Fruit fly (Drosophila melanogaster) whole organism, embryonic: ENCODE measurements around the gene moody.

Experiments
- Atf-2 ChIP-seq: fragments of 200-800 bp; sonication (Bioruptor generic); optimal IDR thresholded peaks from 2 replicates; lab custom pipeline; 2016; ENCODE audit warnings: missing biosample characterization, missing genetic modification characterization
- CG10366 ChIP-seq: fragments of 200-800 bp; sonication (Bioruptor generic); IDR thresholded peaks from 2 replicates; pipeline ENCODE4 v1.3.6; 2022; ENCODE audit warnings: missing biosample characterization, missing genetic modification characterization
- CG10431 ChIP-seq: fragments of 200-800 bp; sonication (Bioruptor generic); optimal IDR thresholded peaks from 3 replicates; lab custom pipeline; 2018; ENCODE audit warnings: missing biosample characterization, mild to moderate bottlenecking, missing genetic modification characterization
- CG10959 ChIP-seq: fragments of 200-800 bp; sonication (Bioruptor generic); IDR thresholded peaks from 2 replicates; pipeline ENCODE4 v1.3.6; 2022; ENCODE audit warnings: missing biosample characterization, missing genetic modification characterization
- CG11504 ChIP-seq: fragments of 200-800 bp; sonication (Bioruptor generic); optimal IDR thresholded peaks from 3 replicates; lab custom pipeline; 2019; ENCODE audit warnings: missing biosample characterization, mild to moderate bottlenecking, missing genetic modification characterization, moderate library complexity
- CG12071 ChIP-seq: fragments of 200-800 bp; sonication (Bioruptor generic); optimal IDR thresholded peaks from 3 replicates; lab custom pipeline; 2018; ENCODE audit warnings: missing biosample characterization, mild to moderate bottlenecking, missing genetic modification characterization
- CG12236 ChIP-seq: fragments of 200-800 bp; sonication (Bioruptor generic); optimal IDR thresholded peaks from 2 replicates; lab custom pipeline; 2016; ENCODE audit warnings: missing biosample characterization, missing genetic modification characterization
- CG14050 ChIP-seq: fragments of 200-800 bp; sonication (Bioruptor generic); IDR thresholded peaks from 3 replicates; pipeline ENCODE4 v1.3.6; 2022; ENCODE audit warnings: missing biosample characterization, missing genetic modification characterization
- CG14667 ChIP-seq: fragments of 200-800 bp; sonication (Bioruptor generic); IDR thresholded peaks from 2 replicates; pipeline ENCODE4 v1.3.6; 2022; ENCODE audit warnings: missing biosample characterization, missing genetic modification characterization
- CG14860 ChIP-seq: fragments of 200-800 bp; sonication (Bioruptor generic); IDR thresholded peaks from 3 replicates; pipeline ENCODE4 v1.3.6; 2022; ENCODE audit warnings: missing biosample characterization, missing genetic modification characterization; ENCODE audit not compliant: partially characterized antibody
- CG15479 ChIP-seq: fragments of 200-800 bp; sonication (Bioruptor generic); optimal IDR thresholded peaks from 3 replicates; lab custom pipeline; 2019; ENCODE audit warnings: missing biosample characterization, mild to moderate bottlenecking, missing genetic modification characterization, moderate library complexity
- CG16863 ChIP-seq: fragments of 200-800 bp; sonication (Bioruptor generic); optimal IDR thresholded peaks from 3 replicates; lab custom pipeline; 2016; ENCODE audit warnings: missing biosample characterization, missing genetic modification characterization
- CG18476 ChIP-seq: fragments of 200-800 bp; sonication (Bioruptor generic); optimal IDR thresholded peaks from 2 replicates; lab custom pipeline; 2016; ENCODE audit warnings: missing biosample characterization, mild to moderate bottlenecking, missing genetic modification characterization
- CG2678 ChIP-seq: fragments of 200-800 bp; sonication (Bioruptor generic); optimal IDR thresholded peaks from 3 replicates; lab custom pipeline; 2019; ENCODE audit warnings: missing biosample characterization, mild to moderate bottlenecking, missing genetic modification characterization, moderate library complexity
- CG31224 ChIP-seq: fragments of 200-800 bp; sonication (Bioruptor generic); IDR thresholded peaks from 2 replicates; pipeline ENCODE4 v1.3.6; 2022; ENCODE audit warnings: missing biosample characterization, missing genetic modification characterization
- CG33557 ChIP-seq: fragments of 200-800 bp; sonication (Bioruptor generic); optimal IDR thresholded peaks from 2 replicates; lab custom pipeline; 2019; ENCODE audit warnings: missing biosample characterization, mild to moderate bottlenecking, missing genetic modification characterization, moderate library complexity
- CG4328 ChIP-seq: fragments of 200-800 bp; sonication (Bioruptor generic); optimal IDR thresholded peaks from 3 replicates; lab custom pipeline; 2017; ENCODE audit warnings: missing biosample characterization, missing genetic modification reagents, missing genetic modification characterization
- CG4730 ChIP-seq: fragments of 200-800 bp; sonication (Bioruptor generic); IDR thresholded peaks from 2 replicates; pipeline ENCODE4 v1.3.6; 2022; ENCODE audit warnings: missing biosample characterization, missing genetic modification characterization
- CG9727 ChIP-seq: fragments of 200-800 bp; sonication (Bioruptor generic); optimal IDR thresholded peaks from 3 replicates; lab custom pipeline; 2017; ENCODE audit warnings: missing biosample characterization, mild to moderate bottlenecking, missing genetic modification characterization
- CG9797 ChIP-seq: fragments of 200-800 bp; sonication (Bioruptor generic); optimal IDR thresholded peaks from 3 replicates; lab custom pipeline; 2018; ENCODE audit warnings: missing biosample characterization, mild to moderate bottlenecking, missing genetic modification characterization
- CG9817 ChIP-seq: fragments of 200-800 bp; sonication (Bioruptor generic); optimal IDR thresholded peaks from 2 replicates; lab custom pipeline; 2018; ENCODE audit warnings: missing biosample characterization, mild to moderate bottlenecking, missing genetic modification characterization, moderate library complexity
- CkIIα-i1 ChIP-seq: fragments of 200-800 bp; sonication (Bioruptor generic); IDR thresholded peaks from 2 replicates; pipeline ENCODE4 v1.3.6; 2022; ENCODE audit warnings: missing biosample characterization, missing genetic modification characterization
- Drgx ChIP-seq: fragments of 200-800 bp; sonication (Bioruptor generic); IDR thresholded peaks from 2 replicates; pipeline ENCODE4 v1.3.6; 2022; ENCODE audit warnings: missing biosample characterization, missing genetic modification characterization
- E2f1 ChIP-seq: fragments of 200-800 bp; sonication (Bioruptor generic); IDR thresholded peaks from 2 replicates; pipeline ENCODE4 v1.3.6; 2022; ENCODE audit warnings: missing biosample characterization, missing genetic modification characterization
- ERR ChIP-seq: fragments of 200-800 bp; sonication (Bioruptor generic); optimal IDR thresholded peaks from 2 replicates; lab custom pipeline; 2016; ENCODE audit warnings: missing biosample characterization, missing genetic modification characterization
- Ets65A ChIP-seq: fragments of 200-800 bp; sonication (Bioruptor generic); peaks from one replicate; lab custom pipeline; 2016; ENCODE audit warnings: missing biosample characterization, missing genetic modification characterization
- H2.0 ChIP-seq: fragments of 200-800 bp; sonication (Bioruptor generic); IDR thresholded peaks from 2 replicates; pipeline ENCODE4 v1.3.6; 2022; ENCODE audit warnings: missing biosample characterization, missing genetic modification characterization
- Hr3 ChIP-seq: fragments of 200-800 bp; sonication (Bioruptor generic); optimal IDR thresholded peaks from 3 replicates; lab custom pipeline; 2016; ENCODE audit warnings: missing biosample characterization, missing genetic modification characterization
- Lim3 ChIP-seq: fragments of 200-800 bp; sonication (Bioruptor generic); IDR thresholded peaks from 2 replicates; pipeline ENCODE4 v1.3.6; 2022; ENCODE audit warnings: missing biosample characterization, missing genetic modification characterization
- Oaz ChIP-seq: fragments of 200-800 bp; sonication (Bioruptor generic); IDR thresholded peaks from 2 replicates; pipeline ENCODE4 v1.3.6; 2022; ENCODE audit warnings: missing biosample characterization, missing genetic modification characterization
- Opbp ChIP-seq: fragments of 200-800 bp; sonication (Bioruptor generic); IDR thresholded peaks from 3 replicates; pipeline ENCODE4 v1.3.6; 2022; ENCODE audit warnings: missing biosample characterization, missing genetic modification characterization; ENCODE audit not compliant: partially characterized antibody
- Poxn ChIP-seq: fragments of 200-800 bp; sonication (Bioruptor generic); IDR thresholded peaks from 2 replicates; pipeline ENCODE4 v1.3.6; 2022; ENCODE audit warnings: missing biosample characterization, missing genetic modification characterization
- Xbp1 ChIP-seq: fragments of 200-800 bp; sonication (Bioruptor generic); optimal IDR thresholded peaks from 3 replicates; lab custom pipeline; 2016; ENCODE audit warnings: missing biosample characterization, mild to moderate bottlenecking, missing genetic modification characterization
- YL-1 ChIP-seq: fragments of 200-800 bp; sonication (Bioruptor generic); optimal IDR thresholded peaks from 3 replicates; lab custom pipeline; 2017; ENCODE audit warnings: missing biosample characterization, mild to moderate bottlenecking, missing genetic modification characterization
- abd-A ChIP-seq: fragments of 200-800 bp; sonication (Bioruptor generic); optimal IDR thresholded peaks from 3 replicates; lab custom pipeline; 2019; ENCODE audit warnings: missing biosample characterization, mild to moderate bottlenecking, missing genetic modification characterization, moderate library complexity
- al ChIP-seq: fragments of 200-800 bp; sonication (Bioruptor generic); IDR thresholded peaks from 2 replicates; pipeline ENCODE4 v1.3.6; 2022; ENCODE audit warnings: missing biosample characterization, missing genetic modification characterization
- az2 ChIP-seq: fragments of 200-800 bp; sonication (Bioruptor generic); optimal IDR thresholded peaks from 3 replicates; lab custom pipeline; 2016; ENCODE audit warnings: missing biosample characterization, missing genetic modification characterization
- chn ChIP-seq: fragments of 200-800 bp; sonication (Bioruptor generic); optimal IDR thresholded peaks from 2 replicates; lab custom pipeline; 2016; ENCODE audit warnings: missing biosample characterization, missing genetic modification characterization
- crc ChIP-seq: fragments of 200-800 bp; sonication (Bioruptor generic); optimal IDR thresholded peaks from 2 replicates; lab custom pipeline; 2016; ENCODE audit warnings: missing biosample characterization, missing genetic modification characterization
- dpn ChIP-seq, 2 experiments: fragments of 200-800 bp; sonication (Bioruptor generic); optimal IDR thresholded peaks; 3 replicates each; lab custom pipeline; 2016; ENCODE audit warnings: missing biosample characterization in 2 of 2, missing genetic modification characterization in 2 of 2
- gcm2 ChIP-seq: fragments of 200-800 bp; sonication (Bioruptor generic); optimal IDR thresholded peaks from 2 replicates; lab custom pipeline; 2016; ENCODE audit warnings: missing biosample characterization, missing genetic modification characterization
- lab ChIP-seq: fragments of 200-800 bp; sonication (Bioruptor generic); optimal IDR thresholded peaks from 3 replicates; lab custom pipeline; 2017; ENCODE audit warnings: missing biosample characterization, missing genetic modification characterization, mild to moderate bottlenecking, moderate library complexity, missing genetic modification reagents
- nom ChIP-seq: fragments of 200-800 bp; sonication (Bioruptor generic); optimal IDR thresholded peaks from 2 replicates; lab custom pipeline; 2017; ENCODE audit warnings: missing biosample characterization, missing genetic modification characterization, mild to moderate bottlenecking, moderate library complexity, missing genetic modification reagents
- peb ChIP-seq: fragments of 200-800 bp; sonication (Bioruptor generic); IDR thresholded peaks from 2 replicates; pipeline ENCODE4 v1.3.6; 2022; ENCODE audit warnings: missing biosample characterization, missing genetic modification characterization
- pum ChIP-seq: fragments of 200-800 bp; sonication (Bioruptor generic); optimal IDR thresholded peaks from 2 replicates; lab custom pipeline; 2016; ENCODE audit warnings: missing biosample characterization, missing genetic modification characterization
- sc ChIP-seq, 3 experiments: fragments of >200 bp in 2 of 3; fragments of 200-800 bp in 1 of 3; sonication (Bioruptor generic) in 1 of 3; optimal IDR thresholded peaks; 2 replicates in 2 of 3; 3 replicates in 1 of 3; lab custom pipeline; 2017; ENCODE audit warnings: mild to moderate bottlenecking in 1 of 3, missing biosample characterization in 1 of 3, missing genetic modification characterization in 1 of 3, missing genetic modification reagents in 1 of 3
- slp2 ChIP-seq: fragments of 200-800 bp; sonication (Bioruptor generic); optimal IDR thresholded peaks from 2 replicates; lab custom pipeline; 2016; ENCODE audit warnings: missing biosample characterization, missing genetic modification characterization
- tap ChIP-seq: fragments of 200-800 bp; optimal IDR thresholded peaks from 3 replicates; lab custom pipeline; 2019; ENCODE audit warnings: missing biosample characterization, mild to moderate bottlenecking, missing genetic modification characterization, moderate library complexity
- tll ChIP-seq, 2 experiments: fragments of 200-800 bp in 1 of 2; fragments of >200 bp in 1 of 2; sonication (Bioruptor generic) in 1 of 2; optimal IDR thresholded peaks; 2 replicates each; lab custom pipeline; 2017 to 2019; ENCODE audit warnings: missing biosample characterization in 2 of 2, missing genetic modification characterization in 2 of 2, mild to moderate bottlenecking in 1 of 2, moderate library complexity in 1 of 2
- zen2 ChIP-seq: fragments of 200-800 bp; sonication (Bioruptor generic); IDR thresholded peaks from 3 replicates; pipeline ENCODE4 v1.3.6; 2022; ENCODE audit warnings: missing biosample characterization, missing genetic modification characterization; ENCODE audit not compliant: partially characterized antibody

The moody gene

dm6 chrX:2070708-2071063, 20.8 kb upstream of the moody start (continued):
- TF ChIP-seq CG9727 (peak; percentile 49), CG4328 (GFP tag; lab: Kevin White, UChicago) (peak; percentile 57), CG4730 (GFP tag; lab: Robert Waterston, UW) (peak; percentile 51), CG14667 (GFP tag; lab: Robert Waterston, UW) (peak; percentile 31; the same call in 1 of the 2 replicates), YL-1 (GFP tag; lab: Kevin White, UChicago) (no peak), zen2 (GFP tag; lab: Robert Waterston, UW) (no peak), CG10431 (GFP tag; lab: Kevin White, UChicago) (no peak), Xbp1 (GFP tag; lab: Kevin White, UChicago) (peak; percentile 15), sc (optimal IDR thresholded peaks at IDR 0.05; lab: Kevin White, UChicago) (no peak), sc (GFP tag; optimal IDR thresholded peaks at IDR 0.05; lab: Kevin White, UChicago) (no peak), CkIIα-i1 (GFP tag; lab: Robert Waterston, UW) (no peak), H2.0 (GFP tag; lab: Robert Waterston, UW) (peak; percentile 66), peb (GFP tag; lab: Robert Waterston, UW) (0 out of 2 replicates have a peak, but pooled peaks have one; percentile 33), chn (GFP tag; lab: Kevin White, UChicago) (peak; percentile 21), Opbp (GFP tag; lab: Robert Waterston, UW) (no peak), CG9817 (tag; lab: Kevin White, UChicago) (peak; percentile 64), Oaz (GFP tag; lab: Robert Waterston, UW) (peak; percentile 61), CG18476 (GFP tag; lab: Kevin White, UChicago) (no peak), E2f1 (GFP tag; lab: Robert Waterston, UW) (peak; percentile 41; the same call in 1 of the 2 replicates), CG16863 (GFP tag; lab: Kevin White, UChicago) (peak; percentile 56), tll (GFP tag; optimal IDR thresholded peaks at IDR 0.05; lab: Kevin White, UChicago) (no peak), CG11504 (peak; percentile 74), CG12236 (no peak), lab (GFP tag; lab: Kevin White, UChicago) (peak; percentile 82), CG14050 (no peak), slp2 (GFP tag; lab: Kevin White, UChicago) (peak; percentile 35), CG10959 (GFP tag; lab: Robert Waterston, UW) (0 out of 2 replicates have a peak, but pooled peaks have one; percentile 13), CG15479 (GFP tag; lab: Kevin White, UChicago) (peak; percentile 53), CG9797 (GFP tag; lab: Kevin White, UChicago) (no peak), CG10366 (peak; percentile 43; the same call in 1 of the 2 replicates), Atf-2 (GFP tag; lab: Kevin White, UChicago) (peak; percentile 26), Ets65A (GFP tag; lab: Kevin White, UChicago) (peak; percentile 92), tap (tag; lab: Kevin White, UChicago) (peak; percentile 57), pum (GFP tag; lab: Kevin White, UChicago) (peak; percentile 41), Lim3 (GFP tag; lab: Robert Waterston, UW) (no peak), CG14860 (GFP tag; lab: Robert Waterston, UW) (no peak), CG2678 (tag; lab: Kevin White, UChicago) (peak; percentile 78), CG31224 (0 out of 2 replicates have a peak, but pooled peaks have one; percentile 21), Poxn (peak; percentile 22; the same call in 1 of the 2 replicates), az2 (GFP tag; lab: Kevin White, UChicago) (peak; percentile 13), Hr3 (GFP tag; lab: Kevin White, UChicago) (peak; percentile 11), abd-A (tag; lab: Kevin White, UChicago) (peak; percentile 5), dpn (GFP tag; optimal IDR thresholded peaks at IDR 0.05; lab: Kevin White, UChicago) (peak; percentile 61 to 74), gcm2 (peak; percentile 26), al (peak; percentile 68), crc (GFP tag; lab: Kevin White, UChicago) (peak; percentile 32), CG12071 (GFP tag; lab: Kevin White, UChicago) (peak; percentile 57), Drgx (peak; percentile 80), ERR (peak; percentile 9), nom (GFP tag; lab: Kevin White, UChicago) (peak; percentile 11), CG33557 (no peak)
